Fruit fly (Drosophila melanogaster) whole organism, adult: ENCODE data around the gene CG43680.

Experiments used
- CG14711 ChIP-seq: fragments of 200-800 bp; sonication (Bioruptor generic); optimal IDR thresholded peaks from 2 replicates; lab custom pipeline; 2018; ENCODE audit warnings: missing biosample characterization, mild to moderate bottlenecking, missing genetic modification characterization, moderate library complexity
- CG33017 ChIP-seq: fragments of 200-800 bp; sonication (Bioruptor generic); optimal IDR thresholded peaks from 2 replicates; lab custom pipeline; 2018; ENCODE audit warnings: missing biosample characterization, mild to moderate bottlenecking, missing genetic modification characterization, moderate library complexity
- CG5204 ChIP-seq: fragments of 200-800 bp; sonication (Bioruptor generic); optimal IDR thresholded peaks from 2 replicates; lab custom pipeline; 2016; ENCODE audit warnings: missing biosample characterization, missing genetic modification characterization
- CG7045 ChIP-seq: fragments of 200-800 bp; sonication (Bioruptor generic); optimal IDR thresholded peaks from 2 replicates; lab custom pipeline; 2017; ENCODE audit warnings: missing biosample characterization, mild to moderate bottlenecking, missing genetic modification characterization
- Hr96 ChIP-seq: fragments of 200-800 bp; sonication (Bioruptor generic); optimal IDR thresholded peaks from 2 replicates; lab custom pipeline; 2016; ENCODE audit warnings: missing biosample characterization, missing genetic modification characterization
- Mnt ChIP-seq: fragments of 200-800 bp; sonication (Bioruptor generic); optimal IDR thresholded peaks from 2 replicates; lab custom pipeline; 2016; ENCODE audit warnings: missing biosample characterization, mild to moderate bottlenecking, missing genetic modification characterization
- bab1 ChIP-seq: fragments of 200-800 bp; sonication (Bioruptor generic); optimal IDR thresholded peaks from 3 replicates; lab custom pipeline; 2019; ENCODE audit warnings: missing biosample characterization, mild to moderate bottlenecking, missing genetic modification characterization, moderate library complexity
- cnc ChIP-seq, 2 experiments: fragments of >200 bp; optimal IDR thresholded peaks; 2 replicates each; lab custom pipeline; 2017
- kay ChIP-seq: fragments of 200-800 bp; sonication (Bioruptor generic); peaks from one replicate; lab custom pipeline; 2016; ENCODE audit warnings: missing biosample characterization, missing genetic modification characterization, borderline replicate concordance
- pad ChIP-seq: fragments of 200-800 bp; sonication (Bioruptor generic); optimal IDR thresholded peaks from 3 replicates; lab custom pipeline; 2017; ENCODE audit warnings: missing biosample characterization, missing genetic modification characterization, mild to moderate bottlenecking, moderate library complexity, missing genetic modification reagents
- tj ChIP-seq: fragments of 200-800 bp; sonication (Bioruptor generic); optimal IDR thresholded peaks from 3 replicates; lab custom pipeline; 2017; ENCODE audit warnings: missing biosample characterization, mild to moderate bottlenecking, missing genetic modification characterization, moderate library complexity
- toe ChIP-seq: fragments of 200-800 bp; sonication (Bioruptor generic); optimal IDR thresholded peaks from 2 replicates; lab custom pipeline; 2016; ENCODE audit warnings: missing biosample characterization, missing genetic modification characterization

dm6 chr3L:15043465-15043864 is 9.7 kb downstream of the CG43680 start:
- TF ChIP-seq CG5204 (GFP tag; lab: Kevin White, UChicago) (no peak), bab1 (GFP tag; lab: Kevin White, UChicago) (no peak), CG14711 (tag; lab: Kevin White, UChicago) (no peak), kay (no peak), toe (GFP tag; lab: Kevin White, UChicago) (no peak), pad (GFP tag; lab: Kevin White, UChicago) (no peak), tj (GFP tag; lab: Kevin White, UChicago) (no peak), cnc (optimal IDR thresholded peaks at IDR 0.05; lab: Kevin White, UChicago) (no peak), CG7045 (GFP tag; lab: Kevin White, UChicago) (no peak), Hr96 (GFP tag; lab: Kevin White, UChicago) (no peak), Mnt (GFP tag; lab: Kevin White, UChicago) (no peak), CG33017 (tag; lab: Kevin White, UChicago) (no peak)
